Worm (Caenorhabditis elegans) whole organism, L4/young adult: Measurements from ENCODE around the gene F44E2.7.

Experiments
- dao-5 ChIP-seq: sonication (generic microtip); optimal IDR thresholded peaks from 2 replicates; lab custom pipeline; 2016; ENCODE audit warnings: missing genotype, missing genetic modification characterization, moderate library complexity, missing compliant biosample characterization
- him-1 ChIP-seq: sonication (generic microtip); optimal IDR thresholded peaks from 2 replicates; lab custom pipeline; 2016; ENCODE audit warnings: missing genotype, missing genetic modification reagents, missing genetic modification characterization, missing compliant biosample characterization

DNA sequence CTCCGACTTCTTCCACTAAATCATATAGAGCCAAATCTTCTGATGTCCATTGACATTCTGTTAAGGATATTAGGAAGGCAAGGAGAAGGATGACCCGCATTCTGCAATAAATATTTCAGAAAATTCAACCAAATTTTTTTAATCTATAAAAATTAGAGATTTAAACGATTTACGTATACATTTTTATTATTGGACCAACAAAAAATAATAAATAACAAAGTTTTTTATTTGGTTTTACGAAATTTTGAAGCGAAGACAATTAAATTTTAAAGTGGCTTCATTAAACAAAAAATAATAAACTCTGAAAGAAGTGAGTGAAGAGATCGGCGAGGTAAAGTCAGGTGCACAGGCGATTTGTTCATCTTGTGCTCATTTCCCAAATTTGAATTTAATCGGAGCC is 21.1 kb downstream of the F44E2.7 start, which contains the start of gene F54F2.9:
- no peak for TF ChIP-seq dao-5 (tag; lab: Kevin White, UChicago)
- TF ChIP-seq him-1 (tag; lab: Kevin White, UChicago): no peak
